Worm (Caenorhabditis elegans) whole organism, mixed stage, embryonic: ENCODE measurements around the gene K11G9.5.

Experiments used
- M03D4.4 ChIP-seq: sonication (generic microtip); optimal IDR thresholded peaks from 2 replicates; lab custom pipeline; 2017; ENCODE audit warnings: mild to moderate bottlenecking, missing genetic modification characterization, missing compliant biosample characterization
- blmp-1 ChIP-seq: fragments of 150-350 bp; optimal IDR thresholded peaks from 2 replicates; lab custom pipeline; 2014; ENCODE audit warnings: missing biosample characterization, missing genetic modification characterization
- ceh-43 ChIP-seq: fragments of 200-800 bp; sonication (Bioruptor generic); optimal IDR thresholded peaks from 2 replicates; lab custom pipeline; 2018; ENCODE audit warnings: mild to moderate bottlenecking, missing genetic modification characterization, moderate library complexity, missing compliant biosample characterization
- ceh-83 ChIP-seq: fragments of 200-800 bp; sonication (Bioruptor generic); optimal IDR thresholded peaks from 2 replicates; lab custom pipeline; 2018; ENCODE audit warnings: mild to moderate bottlenecking, missing genetic modification characterization, missing compliant biosample characterization
- ces-1 ChIP-seq: fragments of 150-350 bp; optimal IDR thresholded peaks from 2 replicates; lab custom pipeline; 2014; ENCODE audit warnings: missing biosample characterization, missing genetic modification reagents, missing genetic modification characterization
- cnd-1 ChIP-seq: fragments of 200-800 bp; sonication (Bioruptor generic); optimal IDR thresholded peaks from 2 replicates; lab custom pipeline; 2018; ENCODE audit warnings: mild to moderate bottlenecking, missing genetic modification characterization, missing compliant biosample characterization
- elt-1 ChIP-seq: sonication (generic microtip); optimal IDR thresholded peaks from 2 replicates; lab custom pipeline; 2017; ENCODE audit warnings: missing genetic modification characterization, mild to moderate bottlenecking, missing compliant biosample characterization, antibody characterized with exemption, moderate library complexity, borderline replicate concordance; ENCODE audit not compliant: insufficient read depth
- flh-1 ChIP-seq: fragments of 200-800 bp; sonication (Bioruptor generic); optimal IDR thresholded peaks from 2 replicates; lab custom pipeline; 2018; ENCODE audit warnings: mild to moderate bottlenecking, missing genetic modification characterization, moderate library complexity, missing compliant biosample characterization
- ham-2 ChIP-seq: fragments of 200-800 bp; sonication (Bioruptor generic); optimal IDR thresholded peaks from 2 replicates; lab custom pipeline; 2018; ENCODE audit warnings: mild to moderate bottlenecking, missing genetic modification characterization, missing compliant biosample characterization
- hlh-1 ChIP-seq: fragments of 150-350 bp; optimal IDR thresholded peaks from 2 replicates; lab custom pipeline; 2014; ENCODE audit warnings: missing biosample characterization, missing genetic modification reagents, missing genetic modification characterization
- lin-13 ChIP-seq: fragments of 150-350 bp; optimal IDR thresholded peaks from 2 replicates; lab custom pipeline; 2014; ENCODE audit warnings: missing biosample characterization, missing genetic modification characterization
- lin-32 ChIP-seq: fragments of 200-800 bp; sonication (Bioruptor generic); optimal IDR thresholded peaks from 2 replicates; lab custom pipeline; 2018; ENCODE audit warnings: mild to moderate bottlenecking, missing genetic modification characterization, missing compliant biosample characterization
- mab-5 ChIP-seq: fragments of 150-350 bp; optimal IDR thresholded peaks from 2 replicates; lab custom pipeline; 2014; ENCODE audit warnings: missing biosample characterization, missing genetic modification characterization
- mep-1 ChIP-seq: fragments of 150-350 bp; optimal IDR thresholded peaks from 2 replicates; lab custom pipeline; 2017; ENCODE audit warnings: missing biosample characterization, missing genetic modification reagents, missing genetic modification characterization, inconsistent platforms
- mls-2 ChIP-seq: sonication (generic microtip); optimal IDR thresholded peaks from 2 replicates; lab custom pipeline; 2016; ENCODE audit warnings: mild to moderate bottlenecking, missing genetic modification characterization, moderate library complexity, missing compliant biosample characterization
- nhr-12 ChIP-seq: fragments of 150-350 bp; optimal IDR thresholded peaks from 2 replicates; lab custom pipeline; 2014; ENCODE audit warnings: missing biosample characterization, missing genetic modification characterization
- nhr-2 ChIP-seq: fragments of 150-350 bp; optimal IDR thresholded peaks from 2 replicates; lab custom pipeline; 2014; ENCODE audit warnings: missing biosample characterization, missing genetic modification characterization
- nhr-237 ChIP-seq: fragments of 150-350 bp; optimal IDR thresholded peaks from 2 replicates; lab custom pipeline; 2014; ENCODE audit warnings: missing biosample characterization, missing genetic modification characterization
- nhr-76 ChIP-seq: sonication (generic microtip); optimal IDR thresholded peaks from 2 replicates; lab custom pipeline; 2017; ENCODE audit warnings: missing biosample characterization, missing genetic modification characterization
- pha-4 ChIP-seq: fragments of 150-350 bp; optimal IDR thresholded peaks from 2 replicates; lab custom pipeline; 2018; ENCODE audit warnings: missing biosample characterization, missing genetic modification reagents, missing genetic modification characterization
- sem-2 ChIP-seq: fragments of 200-800 bp; sonication (Bioruptor generic); optimal IDR thresholded peaks from 2 replicates; lab custom pipeline; 2018; ENCODE audit warnings: mild to moderate bottlenecking, missing genetic modification characterization, missing compliant biosample characterization
- snpc-4 ChIP-seq: fragments of 150-350 bp; optimal IDR thresholded peaks from 2 replicates; lab custom pipeline; 2014; ENCODE audit warnings: missing biosample characterization, missing genetic modification characterization
- sptf-1 ChIP-seq: sonication (generic microtip); optimal IDR thresholded peaks from 2 replicates; lab custom pipeline; 2017; ENCODE audit warnings: mild to moderate bottlenecking, missing genetic modification characterization, moderate library complexity, missing compliant biosample characterization
- tbx-8 ChIP-seq: fragments of 200-800 bp; sonication (Bioruptor generic); optimal IDR thresholded peaks from 2 replicates; lab custom pipeline; 2018; ENCODE audit warnings: mild to moderate bottlenecking, missing genetic modification characterization, moderate library complexity, missing compliant biosample characterization
- unc-120 ChIP-seq: sonication (generic microtip); optimal IDR thresholded peaks from 2 replicates; lab custom pipeline; 2017; ENCODE audit warnings: missing genetic modification characterization, missing compliant biosample characterization; ENCODE audit not compliant: poor library complexity, severe bottlenecking
- zip-8 ChIP-seq: fragments of 150-350 bp; optimal IDR thresholded peaks from 2 replicates; lab custom pipeline; 2014; ENCODE audit warnings: missing biosample characterization, missing genetic modification characterization
- ztf-11 ChIP-seq: fragments of 150-350 bp; optimal IDR thresholded peaks from 2 replicates; lab custom pipeline; 2014; ENCODE audit warnings: missing biosample characterization, missing genetic modification characterization

The K11G9.5 gene

DNA sequence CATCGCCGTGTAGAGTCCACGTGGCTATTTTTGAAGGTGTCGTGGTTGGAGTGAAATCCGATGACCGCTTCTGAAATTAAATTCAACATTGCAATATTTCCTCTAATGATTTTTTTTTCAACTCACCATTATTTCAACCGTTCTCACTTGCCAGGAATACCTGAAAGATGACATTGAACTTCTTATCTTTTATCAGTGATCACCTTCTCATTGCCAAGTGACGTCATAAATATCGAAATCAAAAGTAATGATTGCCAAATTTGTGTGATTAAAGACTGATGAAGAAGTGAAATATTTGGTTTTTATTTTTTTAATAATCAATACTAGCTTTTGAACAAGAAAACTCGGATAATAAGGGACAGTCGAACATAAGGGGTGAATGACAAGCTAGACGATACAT, 18.5 kb upstream of the K11G9.5 start, which contains the start of gene W02F12.4:
Gene W02F12.4, minus strand, starts transcription at position 164 of the 400 bp plus-strand sequence.
- peak; percentile 3 for TF ChIP-seq zip-8 (tag; lab: Kevin White, UChicago)
- no peak for TF ChIP-seq unc-120 (tag; lab: Kevin White, UChicago)

DNA sequence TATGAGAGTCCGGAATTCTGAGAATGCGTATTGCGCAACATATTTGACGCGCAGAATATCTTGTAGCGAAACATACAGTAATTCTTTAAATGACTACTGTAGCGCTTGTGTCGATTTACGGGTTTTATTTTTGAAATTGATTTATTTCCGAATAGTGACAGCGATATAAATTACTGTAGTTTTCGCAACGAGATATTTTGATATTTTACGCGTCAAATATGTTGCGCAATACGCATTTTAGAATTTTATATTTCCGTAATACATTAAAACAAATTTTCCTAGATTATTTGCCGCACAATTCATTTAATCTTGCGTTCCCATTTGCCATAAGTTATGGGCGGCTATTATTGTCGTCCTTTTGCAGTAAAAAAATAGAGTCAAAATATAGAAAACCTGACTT, 17.1 kb upstream of the K11G9.5 start:
- TF ChIP-seq flh-1 (GFP tag; lab: Kevin White, UChicago) (no peak), sptf-1 (tag; lab: Kevin White, UChicago) (no peak), unc-120 (tag; lab: Kevin White, UChicago) (no peak), ham-2 (no peak), nhr-237 (tag; lab: Kevin White, UChicago) (no peak), ztf-11 (tag; lab: Kevin White, UChicago) (no peak), ceh-83 (GFP tag; lab: Kevin White, UChicago) (no peak), zip-8 (tag; lab: Kevin White, UChicago) (peak; percentile 91), mep-1 (no peak)

DNA sequence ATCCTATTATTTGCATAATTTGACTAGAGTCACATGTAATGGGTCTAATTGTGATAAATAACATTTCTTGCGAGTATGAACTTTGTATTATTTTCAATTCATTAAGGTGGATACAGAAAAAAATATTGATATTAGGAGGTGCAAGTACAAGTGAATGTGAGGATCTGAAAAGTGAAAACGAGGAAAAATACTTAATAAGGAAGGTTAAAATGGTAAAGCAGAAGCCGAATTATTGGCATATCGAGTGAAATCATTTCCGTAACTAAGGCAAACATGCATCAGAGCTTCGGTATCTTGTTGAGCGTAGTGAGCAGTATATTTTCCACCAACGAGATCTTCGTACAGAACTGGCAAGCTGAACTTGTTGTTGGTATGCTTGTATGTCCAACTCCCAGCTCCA, 16.2 kb upstream of the K11G9.5 start:
- no peak for TF ChIP-seq tbx-8 (GFP tag; lab: Kevin White, UChicago)
- no peak for TF ChIP-seq cnd-1 (tag; lab: Kevin White, UChicago)
- no peak for TF ChIP-seq sptf-1 (tag; lab: Kevin White, UChicago)
- TF ChIP-seq M03D4.4 (tag; lab: Kevin White, UChicago) = no peak
- no peak for TF ChIP-seq unc-120 (tag; lab: Kevin White, UChicago)
- TF ChIP-seq nhr-12 (tag; lab: Kevin White, UChicago) = no peak

DNA sequence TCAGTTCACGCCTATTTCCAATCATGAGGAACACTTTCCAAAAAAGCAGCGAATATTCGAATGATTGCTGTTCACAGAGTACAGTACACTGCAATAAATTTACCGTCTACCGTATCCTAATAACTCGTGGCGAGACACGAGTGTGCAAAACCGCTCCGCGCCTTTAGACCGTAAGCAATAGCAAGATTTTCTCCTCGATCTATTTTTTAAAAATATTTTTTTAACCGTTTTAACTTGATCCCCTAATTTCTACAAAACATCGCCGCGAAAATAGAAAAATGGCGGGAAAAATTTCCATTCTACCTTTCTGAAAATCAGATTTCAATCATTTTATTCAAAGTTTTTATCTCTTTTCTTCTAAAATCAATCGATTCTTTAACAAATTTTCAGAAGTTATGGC, 14.4 kb upstream of the K11G9.5 start, which contains the start of gene era-1:
Gene era-1, plus strand, starts transcription at position 366 of the 400 bp plus-strand sequence.
- TF ChIP-seq elt-1 (tag; lab: Kevin White, UChicago) = no peak
- no peak for TF ChIP-seq ces-1 (GFP tag; lab: Kevin White, UChicago)
- no peak for TF ChIP-seq sptf-1 (tag; lab: Kevin White, UChicago)
- TF ChIP-seq snpc-4 (tag; lab: Kevin White, UChicago) = no peak
- TF ChIP-seq nhr-76 (tag; lab: Kevin White, UChicago) = no peak
- TF ChIP-seq hlh-1 (tag; lab: Kevin White, UChicago) = no peak
- no peak for TF ChIP-seq ham-2
- TF ChIP-seq cnd-1 (tag; lab: Kevin White, UChicago) = no peak
- TF ChIP-seq ceh-43 (GFP tag; lab: Kevin White, UChicago) = no peak
- no peak for TF ChIP-seq ceh-83 (GFP tag; lab: Kevin White, UChicago)
- no peak for TF ChIP-seq mab-5
- TF ChIP-seq ztf-11 (tag; lab: Kevin White, UChicago) = no peak
- TF ChIP-seq nhr-2 (tag; lab: Kevin White, UChicago) = no peak
- TF ChIP-seq, all 35 proteins: peak for 0

DNA sequence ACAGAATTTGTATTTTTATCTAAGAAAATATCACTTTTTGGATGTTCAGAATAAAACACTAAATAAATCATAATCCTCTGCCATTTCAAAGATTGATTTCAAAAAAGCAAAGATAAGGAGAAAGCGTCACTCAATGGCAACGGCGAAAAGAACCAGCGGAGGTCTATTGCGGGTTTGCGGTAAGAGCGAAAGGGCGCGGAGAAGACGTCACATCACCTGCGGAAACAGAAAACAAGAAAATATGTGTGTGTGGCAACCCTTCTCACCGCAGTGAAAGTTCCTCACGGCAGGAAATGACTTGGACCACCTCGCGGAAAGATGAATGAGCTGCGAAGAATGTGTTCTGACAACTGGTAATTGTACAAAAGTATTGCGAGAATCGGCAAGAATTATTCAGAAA, 11.5 kb upstream of the K11G9.5 start:
- TF ChIP-seq ztf-11 (tag; lab: Kevin White, UChicago) (no peak), blmp-1 (peak; percentile 82)
- TF ChIP-seq, all 35 proteins: peak for 1

DNA sequence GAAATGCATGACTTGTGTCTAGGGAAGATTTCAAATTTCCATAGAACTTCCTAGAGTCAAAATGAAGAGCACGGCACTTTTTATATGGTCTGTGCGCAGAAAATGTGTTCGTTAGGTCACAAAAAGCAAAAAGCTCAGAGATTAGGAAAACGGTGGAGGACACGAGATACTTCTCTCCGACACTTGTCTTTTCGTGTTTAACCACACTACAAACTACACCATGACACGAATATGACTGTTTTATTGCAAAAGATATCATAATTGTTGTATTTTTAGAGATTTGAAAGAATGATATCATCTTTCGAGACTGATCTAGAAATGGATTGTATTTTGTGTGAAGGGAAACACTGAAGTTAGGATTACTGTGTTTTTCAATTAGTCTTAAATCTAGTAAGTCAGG, 10.7 kb upstream of the K11G9.5 start:
- no peak for TF ChIP-seq ceh-83 (GFP tag; lab: Kevin White, UChicago)
- TF ChIP-seq lin-13 = no peak
- TF ChIP-seq ceh-43 (GFP tag; lab: Kevin White, UChicago) = no peak
- no peak for TF ChIP-seq flh-1 (GFP tag; lab: Kevin White, UChicago)
- TF ChIP-seq sptf-1 (tag; lab: Kevin White, UChicago) = no peak
- no peak for TF ChIP-seq nhr-76 (tag; lab: Kevin White, UChicago)
- no peak for TF ChIP-seq snpc-4 (tag; lab: Kevin White, UChicago)
- no peak for TF ChIP-seq blmp-1
- TF ChIP-seq elt-1 (tag; lab: Kevin White, UChicago) = no peak
- no peak for TF ChIP-seq nhr-12 (tag; lab: Kevin White, UChicago)
- no peak for TF ChIP-seq unc-120 (tag; lab: Kevin White, UChicago)
- no peak for TF ChIP-seq M03D4.4 (tag; lab: Kevin White, UChicago)
- no peak for TF ChIP-seq tbx-8 (GFP tag; lab: Kevin White, UChicago)
- TF ChIP-seq cnd-1 (tag; lab: Kevin White, UChicago) = no peak
- no peak for TF ChIP-seq nhr-2 (tag; lab: Kevin White, UChicago)
- no peak for TF ChIP-seq zip-8 (tag; lab: Kevin White, UChicago)

DNA sequence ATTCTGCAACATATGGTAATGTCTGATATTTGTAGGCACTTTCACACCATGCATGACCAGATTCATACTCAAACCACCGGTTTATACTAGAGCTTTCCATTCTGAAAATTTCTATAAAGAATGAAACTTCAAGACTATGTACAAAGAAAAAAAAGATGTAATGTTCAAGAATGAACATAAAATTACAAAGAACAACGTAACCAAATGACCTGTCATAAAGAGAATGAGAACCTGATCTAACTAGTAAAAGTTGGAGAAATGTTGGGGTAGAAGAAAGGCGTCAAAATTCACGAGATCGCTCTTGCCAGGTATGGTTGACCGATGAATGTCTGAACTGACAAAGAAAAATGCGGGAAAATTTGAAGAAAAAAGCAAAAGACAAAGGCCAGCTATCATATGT, 9.3 kb upstream of the K11G9.5 start, which contains the start of gene W02F12.2:
Gene W02F12.2, minus strand, starts transcription at position 101 of the 400 bp plus-strand sequence.
- TF ChIP-seq lin-32 (GFP tag; lab: Kevin White, UChicago) (no peak), sem-2 (GFP tag; lab: Kevin White, UChicago) (no peak), mls-2 (tag; lab: Kevin White, UChicago) (no peak), sptf-1 (tag; lab: Kevin White, UChicago) (no peak), mep-1 (no peak), nhr-2 (tag; lab: Kevin White, UChicago) (no peak), pha-4 (tag; lab: Kevin White, UChicago) (no peak)
- TF ChIP-seq, all 35 proteins: peak for 0
